Worm (Caenorhabditis elegans): ENCODE measurements around the gene ehs-1.

Gene ehs-1

DNA sequence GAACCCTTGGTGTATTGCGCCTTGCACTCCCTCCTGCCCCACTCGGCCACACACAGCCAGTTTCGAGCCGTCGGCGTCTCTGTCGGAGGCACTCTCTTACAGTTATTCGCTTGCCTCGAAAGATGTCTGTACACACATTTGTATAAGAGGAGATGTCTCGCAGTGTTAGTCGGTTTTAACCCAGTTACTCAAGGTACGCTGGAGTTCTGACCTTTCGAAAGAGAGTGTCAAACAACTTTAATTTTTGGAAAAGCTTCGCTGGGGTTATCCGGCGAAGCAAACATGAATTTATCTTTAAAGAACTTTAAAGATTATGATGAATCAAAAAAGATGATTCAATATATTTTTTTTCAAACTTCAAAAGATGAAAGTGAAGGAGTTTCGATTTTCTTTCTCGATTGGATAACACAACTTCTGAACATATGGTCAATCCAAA is 24.2 kb downstream of the ehs-1 start (continued):
- no peak for TF ChIP-seq elt-3 (tag; optimal IDR thresholded peaks at IDR 0.05)
- TF ChIP-seq nhr-10 (tag; optimal IDR thresholded peaks at IDR 0.05), result peak; percentile 97
- TF ChIP-seq snpc-4 (tag; optimal IDR thresholded peaks at IDR 0.05), result peak; percentile 100
- TF ChIP-seq ceh-16 (tag; optimal IDR thresholded peaks at IDR 0.05), result peak; percentile 96
- peak; percentile 81 for TF ChIP-seq skn-1 (tag; optimal IDR thresholded peaks at IDR 0.05)
- TF ChIP-seq unc-39 (tag; optimal IDR thresholded peaks at IDR 0.05), result peak; percentile 63
- TF ChIP-seq sem-4 (tag; optimal IDR thresholded peaks at IDR 0.05), result peak; percentile 99

ce11 chrII:5845441-5845840 is 24.9 kb downstream of the ehs-1 start, which contains the start of the genes ZK1248.17 and H41C03.3:
Gene ZK1248.17 (minus strand): TSS chrII:5845541.
Gene H41C03.3 (plus strand): TSS chrII:5845777.
- TF ChIP-seq gmeb-1 (tag; optimal IDR thresholded peaks at IDR 0.05), result no peak
- TF ChIP-seq Y55F3AM.14 (GFP tag; optimal IDR thresholded peaks at IDR 0.05), result no peak

ce11 chrII:5846181-5846580 is 25.7 kb downstream of the ehs-1 start:
- TF ChIP-seq nhr-10 (tag; optimal IDR thresholded peaks at IDR 0.05) (no peak), crh-2 (tag; optimal IDR thresholded peaks at IDR 0.05) (no peak), fos-1 (tag; optimal IDR thresholded peaks at IDR 0.05) (peak; percentile 25), F13H6.1 (tag; optimal IDR thresholded peaks at IDR 0.05) (no peak)

DNA sequence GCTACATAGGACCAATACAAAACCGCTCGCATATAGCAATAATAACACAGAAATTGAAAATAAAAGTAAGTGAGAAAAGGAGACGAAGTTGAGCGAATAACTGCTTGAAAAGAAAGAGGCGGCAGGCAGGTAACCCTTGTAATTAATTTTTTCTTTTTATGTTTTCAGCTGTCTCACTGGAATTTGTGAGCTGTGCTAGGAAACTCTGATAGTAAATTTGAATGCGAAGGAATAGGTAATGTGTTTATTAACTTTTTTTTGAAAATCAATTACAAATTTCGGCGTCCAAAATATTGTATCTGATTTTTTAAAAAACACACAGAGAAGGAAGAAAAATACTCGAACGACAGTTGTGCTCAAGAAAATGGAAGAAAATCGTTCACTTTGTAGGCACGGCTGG is 31.5 kb downstream of the ehs-1 start, which contains the start of gene H41C03.2:
TSS of gene H41C03.2 (minus strand) at position 101 of the 400 bp plus-strand sequence.
- TF ChIP-seq nhr-23 (tag; optimal IDR thresholded peaks at IDR 0.05) (no peak), egl-27 (tag; optimal IDR thresholded peaks at IDR 0.05) (no peak), unc-55 (GFP tag; optimal IDR thresholded peaks at IDR 0.05) (no peak), nhr-77 (tag; optimal IDR thresholded peaks at IDR 0.05) (no peak), sem-4 (tag; optimal IDR thresholded peaks at IDR 0.05) (no peak), nhr-237 (tag; optimal IDR thresholded peaks at IDR 0.05) (no peak), unc-39 (tag; optimal IDR thresholded peaks at IDR 0.05) (no peak), lsy-2 (tag; optimal IDR thresholded peaks at IDR 0.05) (no peak), ztf-1 (GFP tag; conservative IDR thresholded peaks at IDR 0.05) (no peak)

DNA sequence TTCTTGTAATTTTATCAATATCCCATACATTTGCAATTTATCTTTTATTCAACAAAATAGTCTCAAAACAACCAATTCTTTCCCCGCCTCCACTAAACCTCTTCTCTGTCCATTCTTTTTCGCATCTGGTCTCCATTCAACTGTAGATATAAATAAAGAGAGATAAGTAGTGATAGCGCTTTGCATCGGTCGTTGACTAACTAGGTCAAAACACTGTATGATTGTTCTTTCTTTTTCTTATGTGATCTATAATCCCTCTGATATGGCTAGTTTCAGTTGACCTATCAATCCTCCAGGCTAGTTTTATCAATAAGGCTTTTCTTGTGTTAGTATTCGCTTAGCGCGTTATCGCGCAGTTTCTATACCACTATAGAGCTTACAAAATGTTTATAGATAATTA is 32.7 kb downstream of the ehs-1 start:
- no peak for TF ChIP-seq peb-1 (tag; optimal IDR thresholded peaks at IDR 0.05)
- TF ChIP-seq sma-9 (GFP tag; optimal IDR thresholded peaks at IDR 0.05), result peak; percentile 18
- TF ChIP-seq sma-9 (tag; optimal IDR thresholded peaks at IDR 0.05), result no peak
- TF ChIP-seq crh-2 (tag; optimal IDR thresholded peaks at IDR 0.05), result no peak
- TF ChIP-seq nhr-11 (tag; optimal IDR thresholded peaks at IDR 0.05), result no peak
- TF ChIP-seq ztf-4 (tag; optimal IDR thresholded peaks at IDR 0.05), result no peak
- peak; percentile 28 for TF ChIP-seq blmp-1 (tag; optimal IDR thresholded peaks at IDR 0.05; ENCODE audit: insufficient read depth)
- no peak for TF ChIP-seq nhr-12 (tag; optimal IDR thresholded peaks at IDR 0.05)
- peak; percentile 60 for TF ChIP-seq nhr-21 (tag; optimal IDR thresholded peaks at IDR 0.05)
- peak; percentile 30 for TF ChIP-seq egl-27 (tag; optimal IDR thresholded peaks at IDR 0.05)
- TF ChIP-seq snpc-4 (tag; optimal IDR thresholded peaks at IDR 0.05), result no peak
- TF ChIP-seq sma-3 (GFP tag; optimal IDR thresholded peaks at IDR 0.05), result peak; percentile 16
- TF ChIP-seq gmeb-1 (tag; optimal IDR thresholded peaks at IDR 0.05), result no peak
- no peak for TF ChIP-seq nhr-237 (tag; optimal IDR thresholded peaks at IDR 0.05)
- no peak for TF ChIP-seq elt-1 (tag; optimal IDR thresholded peaks at IDR 0.05)

DNA sequence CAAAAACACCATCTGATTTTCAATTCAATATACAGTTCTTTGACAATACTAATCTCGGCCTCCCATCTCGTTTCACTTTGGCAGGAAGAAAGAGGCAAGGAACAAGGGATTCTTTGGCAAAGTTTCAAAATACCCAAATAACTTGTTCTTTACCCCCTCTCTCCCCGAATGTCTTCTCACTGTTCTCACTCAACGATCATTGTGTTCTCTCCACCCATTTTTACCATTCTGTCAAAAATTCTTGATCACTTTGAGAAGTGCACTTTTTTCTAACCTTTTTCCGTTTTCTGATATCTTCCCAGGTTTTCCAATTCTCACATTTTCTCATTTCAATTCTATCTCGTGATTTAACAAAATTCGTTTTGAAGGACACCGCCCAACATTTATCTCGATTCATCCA is 33.6 kb downstream of the ehs-1 start, which contains the start of gene H41C03.1:
TSS of gene H41C03.1 (plus strand) at position 301 of the 400 bp plus-strand sequence.
- TF ChIP-seq zag-1 (tag; optimal IDR thresholded peaks at IDR 0.05), result no peak
- TF ChIP-seq lin-39 (tag; optimal IDR thresholded peaks at IDR 0.05), result no peak
- no peak for TF ChIP-seq sem-4 (tag; optimal IDR thresholded peaks at IDR 0.05)
- no peak for TF ChIP-seq alr-1 (tag; optimal IDR thresholded peaks at IDR 0.05)
- TF ChIP-seq mbf-1 (tag; optimal IDR thresholded peaks at IDR 0.05), result no peak
- TF ChIP-seq ztf-1 (GFP tag; conservative IDR thresholded peaks at IDR 0.05), result no peak
- no peak for TF ChIP-seq nhr-237 (tag; optimal IDR thresholded peaks at IDR 0.05)
- no peak for TF ChIP-seq peb-1 (tag; optimal IDR thresholded peaks at IDR 0.05)
- no peak for TF ChIP-seq ztf-4 (tag; optimal IDR thresholded peaks at IDR 0.05)
- no peak for TF ChIP-seq crh-2 (tag; optimal IDR thresholded peaks at IDR 0.05)
- no peak for TF ChIP-seq unc-55 (GFP tag; optimal IDR thresholded peaks at IDR 0.05)
- TF ChIP-seq nhr-77 (tag; optimal IDR thresholded peaks at IDR 0.05), result no peak
- no peak for TF ChIP-seq nhr-6 (tag; optimal IDR thresholded peaks at IDR 0.05)
- no peak for TF ChIP-seq blmp-1 (tag; optimal IDR thresholded peaks at IDR 0.05; ENCODE audit: insufficient read depth)
- no peak for TF ChIP-seq ceh-82 (tag; optimal IDR thresholded peaks at IDR 0.05)
- no peak for TF ChIP-seq nhr-11 (tag; optimal IDR thresholded peaks at IDR 0.05)
- no peak for TF ChIP-seq snpc-4 (tag; optimal IDR thresholded peaks at IDR 0.05)

Data from whole organism, L2 larva.